Worm (Caenorhabditis elegans) whole organism, late embryonic: ENCODE measurements around the gene srlf-10.

Experiments
- C08G9.2 ChIP-seq: sonication (generic microtip); optimal IDR thresholded peaks from 2 replicates; lab custom pipeline; 2016; ENCODE audit warnings: mild to moderate bottlenecking, missing genetic modification characterization, moderate library complexity, missing compliant biosample characterization
- K02D7.2 ChIP-seq: sonication (generic microtip); optimal IDR thresholded peaks from 2 replicates; lab custom pipeline; 2017; ENCODE audit warnings: mild to moderate bottlenecking, missing genetic modification characterization, missing compliant biosample characterization
- K09A11.1 ChIP-seq: sonication (generic microtip); optimal IDR thresholded peaks from 2 replicates; lab custom pipeline; 2017; ENCODE audit warnings: antibody characterized with exemption, mild to moderate bottlenecking, missing genetic modification characterization, missing compliant biosample characterization; ENCODE audit not compliant: insufficient read depth
- Y22D7AL.16 ChIP-seq: sonication (generic microtip); optimal IDR thresholded peaks from 2 replicates; lab custom pipeline; 2016; ENCODE audit warnings: missing genetic modification characterization, missing compliant biosample characterization
- ceh-14 ChIP-seq: sonication (generic microtip); optimal IDR thresholded peaks from 2 replicates; lab custom pipeline; 2016; ENCODE audit warnings: missing genotype, missing genetic modification characterization, missing compliant biosample characterization
- ceh-18 ChIP-seq: sonication (generic microtip); optimal IDR thresholded peaks from 2 replicates; lab custom pipeline; 2016; ENCODE audit warnings: missing genetic modification characterization, missing compliant biosample characterization
- ceh-19 ChIP-seq: fragments of 200-800 bp; sonication (Bioruptor generic); optimal IDR thresholded peaks from 2 replicates; lab custom pipeline; 2018; ENCODE audit warnings: mild to moderate bottlenecking, missing genetic modification characterization, missing compliant biosample characterization
- ceh-2 ChIP-seq: sonication (generic microtip); optimal IDR thresholded peaks from 2 replicates; lab custom pipeline; 2016; ENCODE audit warnings: missing genotype, missing genetic modification characterization, missing compliant biosample characterization
- ceh-30 ChIP-seq: fragments of 150-350 bp; optimal IDR thresholded peaks from 2 replicates; lab custom pipeline; 2014; ENCODE audit warnings: missing biosample characterization, missing genetic modification characterization
- ceh-31 ChIP-seq: sonication (generic microtip); optimal IDR thresholded peaks from 2 replicates; lab custom pipeline; 2016; ENCODE audit warnings: missing genetic modification characterization, missing compliant biosample characterization
- ceh-34 ChIP-seq: sonication (generic microtip); optimal IDR thresholded peaks from 2 replicates; lab custom pipeline; 2016; ENCODE audit warnings: mild to moderate bottlenecking, missing genetic modification characterization, missing compliant biosample characterization
- ceh-45 ChIP-seq: fragments of 200-800 bp; sonication (Bioruptor generic); IDR thresholded peaks from 2 replicates; pipeline ENCODE4 v1.3.6; 2022; ENCODE audit warnings: missing genetic modification reagents, missing genetic modification characterization, missing compliant biosample characterization
- ceh-6 ChIP-seq: fragments of 200-800 bp; sonication (Bioruptor generic); optimal IDR thresholded peaks from 2 replicates; lab custom pipeline; 2018; ENCODE audit warnings: mild to moderate bottlenecking, missing genetic modification characterization, missing compliant biosample characterization
- che-1 ChIP-seq: sonication (generic microtip); optimal IDR thresholded peaks from 2 replicates; lab custom pipeline; 2016; ENCODE audit warnings: mild to moderate bottlenecking, missing genetic modification characterization, missing compliant biosample characterization
- dve-1 ChIP-seq: sonication (generic microtip); optimal IDR thresholded peaks from 2 replicates; lab custom pipeline; 2017; ENCODE audit warnings: antibody characterized with exemption, mild to moderate bottlenecking, missing genetic modification characterization, missing compliant biosample characterization
- elt-4 ChIP-seq: sonication (generic microtip); optimal IDR thresholded peaks from 2 replicates; lab custom pipeline; 2016; ENCODE audit warnings: missing genetic modification characterization, missing compliant biosample characterization
- ets-4 ChIP-seq: sonication (generic microtip); optimal IDR thresholded peaks from 2 replicates; lab custom pipeline; 2016; ENCODE audit warnings: missing genetic modification characterization, missing compliant biosample characterization
- eyg-1 ChIP-seq: sonication (generic microtip); optimal IDR thresholded peaks from 2 replicates; lab custom pipeline; 2016; ENCODE audit warnings: missing genotype, missing genetic modification characterization, missing compliant biosample characterization
- fkh-6 ChIP-seq: sonication (generic microtip); optimal IDR thresholded peaks from 2 replicates; lab custom pipeline; 2016; ENCODE audit warnings: missing genetic modification characterization, missing compliant biosample characterization
- gmeb-2 ChIP-seq: sonication (generic microtip); optimal IDR thresholded peaks from 2 replicates; lab custom pipeline; 2016; ENCODE audit warnings: missing genetic modification characterization, inconsistent platforms, missing compliant biosample characterization
- hlh-15 ChIP-seq: sonication (generic microtip); optimal IDR thresholded peaks from 2 replicates; lab custom pipeline; 2016; ENCODE audit warnings: missing genetic modification characterization, missing compliant biosample characterization
- hlh-8 ChIP-seq: sonication (generic microtip); optimal IDR thresholded peaks from 2 replicates; lab custom pipeline; 2016; ENCODE audit warnings: missing genotype, missing genetic modification characterization, missing compliant biosample characterization
- odd-2 ChIP-seq: sonication (generic microtip); optimal IDR thresholded peaks from 2 replicates; lab custom pipeline; 2017; ENCODE audit warnings: antibody characterized with exemption, mild to moderate bottlenecking, missing genetic modification characterization, missing compliant biosample characterization
- pqm-1 ChIP-seq: sonication (generic microtip); optimal IDR thresholded peaks from 2 replicates; lab custom pipeline; 2016; ENCODE audit warnings: missing genetic modification characterization, missing compliant biosample characterization
- pros-1 ChIP-seq: fragments of 150-350 bp; optimal IDR thresholded peaks from 2 replicates; lab custom pipeline; 2014; ENCODE audit warnings: missing biosample characterization, missing genetic modification reagents, missing genetic modification characterization
- ref-2 ChIP-seq: sonication (generic microtip); optimal IDR thresholded peaks from 2 replicates; lab custom pipeline; 2016; ENCODE audit warnings: missing genetic modification characterization, missing compliant biosample characterization
- rnt-1 ChIP-seq: sonication (generic microtip); optimal IDR thresholded peaks from 2 replicates; lab custom pipeline; 2016; ENCODE audit warnings: missing genetic modification characterization, missing compliant biosample characterization
- sdc-2 ChIP-seq: sonication (generic microtip); optimal IDR thresholded peaks from 2 replicates; lab custom pipeline; 2016; ENCODE audit warnings: missing genotype, missing genetic modification characterization, missing compliant biosample characterization
- tbx-7 ChIP-seq: sonication (generic microtip); optimal IDR thresholded peaks from 2 replicates; lab custom pipeline; 2016; ENCODE audit warnings: missing genotype, missing genetic modification characterization, missing compliant biosample characterization
- unc-3 ChIP-seq, 2 experiments: fragments of 200-800 bp in 1 of 2; sonication (Bioruptor generic) in 1 of 2; sonication (generic microtip) in 1 of 2; conservative IDR thresholded peaks in 1 of 2; optimal IDR thresholded peaks in 1 of 2; 2 replicates each; pipeline versions ENCODE4 v1.3.6 to Lab custom; 2016 to 2022; ENCODE audit warnings: missing compliant biosample characterization in 2 of 2, missing genetic modification characterization in 2 of 2, missing genetic modification reagents in 1 of 2
- unc-42 ChIP-seq: sonication (generic microtip); optimal IDR thresholded peaks from 2 replicates; lab custom pipeline; 2016; ENCODE audit warnings: missing genotype, missing genetic modification characterization, missing compliant biosample characterization
- unc-55 ChIP-seq: sonication (generic microtip); optimal IDR thresholded peaks from 2 replicates; lab custom pipeline; 2017; ENCODE audit warnings: missing biosample characterization, missing genetic modification reagents, missing genetic modification characterization
- unc-86 ChIP-seq: sonication (generic microtip); optimal IDR thresholded peaks from 2 replicates; lab custom pipeline; 2016; ENCODE audit warnings: missing genetic modification characterization, missing compliant biosample characterization
- zip-5 ChIP-seq: sonication (generic microtip); optimal IDR thresholded peaks from 2 replicates; lab custom pipeline; 2016; ENCODE audit warnings: missing genetic modification characterization, missing compliant biosample characterization

Gene srlf-10

ce11 chrIII:13435570-13435969 lies 33.6 kb downstream of the srlf-10 start, which contains the start of gene F45G2.8:
Gene F45G2.8 (minus strand): TSS chrIII:13435670.
- TF ChIP-seq rnt-1 (tag; lab: Kevin White, UChicago), result no peak
- TF ChIP-seq ceh-18 (tag; lab: Kevin White, UChicago), result no peak
- no peak for TF ChIP-seq ceh-30
- no peak for TF ChIP-seq gmeb-2
- no peak for TF ChIP-seq ceh-34 (tag; lab: Kevin White, UChicago)
- no peak for TF ChIP-seq pros-1
- no peak for TF ChIP-seq C08G9.2
- TF ChIP-seq hlh-15 (tag; lab: Kevin White, UChicago), result no peak
- no peak for TF ChIP-seq ref-2 (tag; lab: Kevin White, UChicago)
- TF ChIP-seq dve-1 (tag; lab: Kevin White, UChicago), result no peak
- no peak for TF ChIP-seq K02D7.2 (tag; lab: Kevin White, UChicago)
- no peak for TF ChIP-seq unc-55 (GFP tag; lab: Kevin White, UChicago)
- TF ChIP-seq odd-2 (tag; lab: Kevin White, UChicago), result no peak
- TF ChIP-seq ceh-14 (tag; lab: Kevin White, UChicago), result no peak
- TF ChIP-seq sdc-2, result no peak
- no peak for TF ChIP-seq pqm-1 (tag; lab: Kevin White, UChicago)
- TF ChIP-seq Y22D7AL.16 (tag; lab: Kevin White, UChicago), result no peak

ce11 chrIII:13436843-13437242 lies 34.8 kb downstream of the srlf-10 start, which contains the start of gene F45G2.9:
Gene F45G2.9 (minus strand): TSS chrIII:13436943.
- TF ChIP-seq dve-1 (tag; lab: Kevin White, UChicago) (no peak), unc-55 (GFP tag; lab: Kevin White, UChicago) (no peak), che-1 (tag; lab: Kevin White, UChicago) (no peak), zip-5 (tag; lab: Kevin White, UChicago) (no peak), ceh-31 (tag; lab: Kevin White, UChicago) (no peak), fkh-6 (no peak), ets-4 (no peak), unc-3 (GFP tag; conservative IDR thresholded peaks at IDR 0.05; lab: Robert Waterston, UW) (no peak), unc-3 (tag; optimal IDR thresholded peaks at IDR 0.05; lab: Kevin White, UChicago) (no peak), eyg-1 (no peak), ceh-19 (GFP tag; lab: Kevin White, UChicago) (no peak), ceh-45 (GFP tag; lab: Robert Waterston, UW) (no peak), K09A11.1 (tag; lab: Kevin White, UChicago) (no peak), gmeb-2 (no peak), unc-86 (tag; lab: Kevin White, UChicago) (no peak)

ce11 chrIII:13439415-13439814 lies 37.4 kb downstream of the srlf-10 start, which contains the start of gene ciao-2B:
Gene ciao-2B (minus strand): TSS chrIII:13439544.
- TF ChIP-seq ceh-31 (tag; lab: Kevin White, UChicago), result peak; percentile 66
- no peak for TF ChIP-seq hlh-15 (tag; lab: Kevin White, UChicago)
- no peak for TF ChIP-seq unc-42 (tag; lab: Kevin White, UChicago)
- TF ChIP-seq ets-4, result peak; percentile 62
- no peak for TF ChIP-seq ceh-6 (GFP tag; lab: Kevin White, UChicago)
- TF ChIP-seq zip-5 (tag; lab: Kevin White, UChicago), result no peak
- no peak for TF ChIP-seq ceh-14 (tag; lab: Kevin White, UChicago)
- no peak for TF ChIP-seq unc-3 (GFP tag; conservative IDR thresholded peaks at IDR 0.05; lab: Robert Waterston, UW)
- no peak for TF ChIP-seq unc-3 (tag; optimal IDR thresholded peaks at IDR 0.05; lab: Kevin White, UChicago)
- TF ChIP-seq dve-1 (tag; lab: Kevin White, UChicago), result no peak
- peak; percentile 70 for TF ChIP-seq C08G9.2
- TF ChIP-seq tbx-7, result peak; percentile 5
- TF ChIP-seq hlh-8 (tag; lab: Kevin White, UChicago), result peak; percentile 28
- no peak for TF ChIP-seq fkh-6
- TF ChIP-seq ceh-2, result peak; percentile 25
- TF ChIP-seq elt-4 (tag; lab: Kevin White, UChicago), result no peak
- TF ChIP-seq, all 69 proteins: peak for 6
